Worm (Caenorhabditis elegans): ENCODE data around the gene T26C5.2.

DNA sequence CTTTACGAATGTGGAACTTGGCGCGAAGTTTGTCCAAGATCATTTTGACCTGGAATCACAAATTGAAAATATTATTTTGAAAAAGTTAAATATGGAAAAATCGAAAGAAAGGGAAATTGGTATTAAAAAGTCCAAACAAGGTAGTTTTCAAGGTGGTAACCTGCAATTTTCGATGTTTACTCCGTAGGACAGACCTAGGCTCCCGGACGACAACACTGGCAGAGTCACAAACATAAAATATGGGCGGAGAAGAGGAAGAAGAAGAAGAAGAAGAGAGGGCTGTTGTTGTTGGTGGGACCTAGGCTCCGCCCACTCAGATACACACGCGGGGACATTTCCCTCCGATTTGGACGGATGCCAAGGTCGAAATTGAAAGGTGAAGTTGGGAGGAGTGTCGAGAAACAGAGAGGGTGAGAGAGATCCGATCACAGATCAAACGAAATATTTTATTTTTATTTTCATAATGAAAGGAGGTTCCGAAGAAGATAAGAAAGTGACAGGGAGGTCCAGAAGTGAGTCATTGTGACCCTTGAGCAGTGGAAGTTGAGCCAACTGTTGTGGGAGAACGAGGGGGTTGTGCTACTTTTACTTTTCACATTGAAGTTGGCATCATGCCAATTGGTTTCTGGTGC, 29.0 kb downstream of the T26C5.2 start, which contains the start of gene aqp-2:
- TF ChIP-seq ama-1 (optimal IDR thresholded peaks at IDR 0.05) (no peak), nhr-28 (tag; optimal IDR thresholded peaks at IDR 0.05) (no peak), cey-2 (tag; optimal IDR thresholded peaks at IDR 0.05; ENCODE audit: borderline replicate concordance, insufficient read depth) (no peak)
